Worm (Caenorhabditis elegans) whole organism, L4 larva: ENCODE measurements around the gene rab-19.

Source experiments
- Y105C5A.15 ChIP-seq: fragments of 200-800 bp; sonication (Bioruptor generic); IDR thresholded peaks from 2 replicates; pipeline ENCODE4 v1.3.6; 2022; ENCODE audit warnings: missing genetic modification characterization, missing compliant biosample characterization
- fos-1 ChIP-seq: fragments of 150-350 bp; optimal IDR thresholded peaks from 2 replicates; lab custom pipeline; 2014; ENCODE audit warnings: missing biosample characterization, missing genetic modification characterization

DNA sequence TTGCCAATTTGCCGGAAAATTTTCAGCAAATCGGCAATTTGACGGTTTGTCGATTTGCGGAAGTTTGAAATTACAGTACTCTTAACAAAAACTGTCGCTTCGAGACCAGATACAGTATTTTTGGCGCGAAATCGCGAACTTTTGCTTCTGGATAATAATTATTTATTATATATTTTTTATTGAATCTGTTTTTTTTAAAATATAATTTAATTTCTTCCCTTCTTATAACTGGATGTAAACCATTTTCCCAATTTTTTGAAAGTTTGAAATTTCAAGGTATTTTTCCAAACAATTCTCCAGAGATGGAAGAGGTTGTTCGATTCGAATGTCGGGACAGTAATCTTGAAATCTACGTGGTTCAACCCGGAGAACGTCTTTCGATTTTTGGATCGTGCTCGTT, 38.0 kb upstream of the rab-19 start, which contains the start of gene nol-9:
- TF ChIP-seq Y105C5A.15 (GFP tag; lab: Robert Waterston, UW) (no peak), fos-1 (no peak)
